Worm (Caenorhabditis elegans): ENCODE results near the gene Y67A10A.11.

- TF ChIP-seq sea-2 (GFP tag; optimal IDR thresholded peaks at IDR 0.05) (no peak), ceh-82 (tag; optimal IDR thresholded peaks at IDR 0.05) (no peak), ama-1 (optimal IDR thresholded peaks at IDR 0.05) (no peak), fkh-2 (tag; optimal IDR thresholded peaks at IDR 0.05) (no peak), unc-62 (GFP tag; optimal IDR thresholded peaks at IDR 0.05) (no peak), egl-27 (tag; optimal IDR thresholded peaks at IDR 0.05) (no peak), jun-1 (tag; optimal IDR thresholded peaks at IDR 0.05) (no peak), snpc-4 (tag; optimal IDR thresholded peaks at IDR 0.05) (no peak), zag-1 (tag; optimal IDR thresholded peaks at IDR 0.05) (no peak), unc-39 (tag; optimal IDR thresholded peaks at IDR 0.05) (no peak), ceh-9 (tag; optimal IDR thresholded peaks at IDR 0.05) (no peak), ZK546.5 (tag; optimal IDR thresholded peaks at IDR 0.05) (no peak), tbx-2 (tag; optimal IDR thresholded peaks at IDR 0.05) (no peak)
These were observed 43.7 kb downstream of the Y67A10A.11 start, which contains the start of gene paqr-3 for ce11 chrIV:14383474-14383873.

Data from whole organism, L3 larva.